Worm (Caenorhabditis elegans): ENCODE measurements around the gene str-123.

Gene str-123

DNA sequence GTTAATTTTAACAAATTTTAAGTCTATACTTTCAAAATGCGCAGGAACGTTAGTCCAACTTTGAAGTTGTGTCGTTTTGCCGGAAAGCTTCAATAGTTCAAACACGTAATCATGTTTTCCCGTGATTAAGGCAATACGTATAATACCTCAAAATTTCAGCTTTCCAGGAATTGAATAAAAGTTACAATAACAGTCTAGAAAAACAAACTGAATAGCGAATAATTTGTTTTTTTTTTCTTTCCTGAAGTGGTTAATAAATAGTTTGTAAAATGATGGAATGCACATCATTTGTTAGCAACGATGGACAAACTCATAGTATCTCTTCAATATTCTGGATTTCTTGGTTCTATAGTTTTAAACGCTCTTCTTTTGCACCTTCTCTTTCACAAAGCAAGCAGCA is at the start of gene str-123:
Gene str-123 (plus strand): TSS at position 301 of the 400 bp plus-strand sequence.
- TF ChIP-seq R02D3.7 (tag; optimal IDR thresholded peaks at IDR 0.05) (no peak), egl-43 (GFP tag; IDR thresholded peaks at IDR 0.05) (no peak), hlh-30 (tag; optimal IDR thresholded peaks at IDR 0.05; ENCODE audit: insufficient read depth) (no peak), aha-1 (tag) (no peak), madf-9 (GFP tag; conservative IDR thresholded peaks at IDR 0.05) (no peak), nhr-6 (tag; optimal IDR thresholded peaks at IDR 0.05) (no peak)

DNA sequence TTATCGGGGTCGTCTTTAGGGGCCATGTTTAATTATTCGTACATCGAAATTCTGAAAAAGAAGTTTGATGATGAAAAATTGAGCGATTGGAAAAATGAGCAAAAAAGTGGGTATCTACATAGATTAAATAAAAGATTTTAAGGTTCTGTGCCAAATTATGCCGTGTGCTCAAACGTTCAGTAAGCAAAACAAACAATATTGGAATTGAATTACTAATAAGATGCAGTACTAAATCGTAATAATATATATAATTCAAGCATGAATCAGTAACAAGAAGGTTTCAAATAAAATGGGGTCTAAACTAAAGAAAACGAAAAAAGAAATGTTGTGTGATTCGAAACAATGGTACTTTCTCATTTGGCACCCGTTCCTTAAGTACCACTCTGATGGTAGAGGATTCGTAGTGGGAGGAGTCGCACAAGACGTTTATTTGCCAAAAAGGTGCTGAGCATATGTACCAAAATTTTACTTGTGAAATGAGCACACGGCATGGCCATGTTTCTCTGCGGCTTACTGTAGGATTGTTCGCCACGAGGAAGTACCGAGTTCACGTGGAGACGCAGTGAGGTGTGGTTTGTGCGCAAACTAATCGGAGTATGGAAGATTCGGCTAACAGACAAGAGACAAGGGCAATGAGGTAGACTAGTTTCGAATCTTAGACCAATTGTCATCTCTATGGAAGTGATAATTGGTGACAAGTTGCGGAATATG is 40.5 kb upstream of the str-123 start, which contains the start of gene pgp-14:
Gene pgp-14 (minus strand): TSS at position 51 of the 711 bp plus-strand sequence.
- TF ChIP-seq saeg-2 (GFP tag; IDR thresholded peaks at IDR 0.05) = no peak
- TF ChIP-seq egl-43 (GFP tag; IDR thresholded peaks at IDR 0.05) = 0 out of 2 replicates have a peak, but pooled peaks have one; percentile 27

DNA sequence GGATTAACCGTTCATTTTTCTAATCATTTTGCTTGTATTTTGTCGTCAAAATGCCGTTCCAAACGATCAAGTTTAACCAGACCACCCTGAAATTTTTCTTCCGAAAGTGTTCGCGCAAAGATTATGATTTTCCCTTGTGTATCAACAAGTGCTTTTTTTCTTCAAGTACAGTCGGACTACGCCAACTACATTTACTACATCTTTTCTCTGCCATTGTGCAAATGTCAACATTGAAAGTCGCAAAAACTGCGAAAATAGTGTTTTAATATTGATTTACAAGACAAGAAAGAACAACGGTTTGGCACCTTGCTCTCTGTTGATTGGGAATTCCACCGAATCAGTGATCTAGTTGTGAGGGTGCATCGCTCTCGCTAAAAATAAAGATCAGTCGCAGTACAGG is 39.3 kb upstream of the str-123 start:
- TF ChIP-seq Y48G9A.11 (GFP tag; IDR thresholded peaks at IDR 0.05) (no peak), lin-1 (GFP tag; IDR thresholded peaks at IDR 0.05) (no peak), nhr-28 (tag; optimal IDR thresholded peaks at IDR 0.05) (peak; percentile 27)

DNA sequence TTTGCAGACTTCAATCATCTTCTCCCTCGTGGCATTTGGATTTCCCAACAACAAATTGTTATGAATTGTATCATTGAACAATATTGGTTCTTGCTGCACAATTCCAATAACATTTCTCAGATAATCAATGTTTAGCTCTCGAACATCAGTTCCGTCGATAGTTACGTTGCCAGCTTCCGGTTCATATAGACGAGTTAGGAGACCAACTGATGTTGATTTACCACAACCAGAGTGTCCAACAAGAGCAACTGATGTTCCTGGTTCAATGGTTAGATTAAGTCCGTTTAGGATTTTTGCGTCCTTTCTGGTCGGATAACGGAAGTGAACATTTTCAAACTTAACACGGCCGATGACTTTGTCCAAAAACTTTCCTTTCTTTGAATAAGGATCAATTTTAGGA is 36.1 kb upstream of the str-123 start:
- no peak for TF ChIP-seq zfp-3 (GFP tag; conservative IDR thresholded peaks at IDR 0.05)
- peak in 1 of 2 experiments; percentile 78 for TF ChIP-seq unc-62 (GFP tag; optimal IDR thresholded peaks at IDR 0.05 in 1 of 2)
- TF ChIP-seq unc-62 (tag; optimal IDR thresholded peaks at IDR 0.05) = no peak
- TF ChIP-seq pqm-1 (tag; optimal IDR thresholded peaks at IDR 0.05) = no peak
- TF ChIP-seq aha-1 (tag) = no peak
- TF ChIP-seq mxl-3 (GFP tag; optimal IDR thresholded peaks at IDR 0.05) = no peak

DNA sequence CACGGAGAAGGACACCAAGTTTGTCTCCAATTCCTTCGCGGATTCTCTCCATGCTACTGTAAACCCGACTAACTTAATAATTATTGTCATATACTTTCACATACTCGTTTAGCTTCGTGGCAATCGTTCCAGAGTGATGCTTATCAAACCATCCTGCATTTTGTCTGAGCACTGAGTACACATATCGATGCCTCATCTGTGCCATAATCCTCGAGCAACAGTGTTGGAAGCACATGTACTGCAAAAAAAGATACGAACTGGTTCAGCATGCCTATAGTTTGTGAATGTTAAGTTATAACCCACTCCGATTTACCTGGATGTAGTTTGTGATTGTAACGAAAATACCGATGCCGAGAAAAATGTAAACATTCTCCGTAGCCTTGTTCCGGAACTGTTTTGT is 35.1 kb upstream of the str-123 start:
- no peak for TF ChIP-seq unc-130 (GFP tag; optimal IDR thresholded peaks at IDR 0.05)
- TF ChIP-seq unc-62 (GFP tag; optimal IDR thresholded peaks at IDR 0.05 in 1 of 2) = peak in 1 of 2 experiments; percentile 91
- no peak for TF ChIP-seq unc-62 (tag; optimal IDR thresholded peaks at IDR 0.05)
- no peak for TF ChIP-seq skn-1 (tag; optimal IDR thresholded peaks at IDR 0.05)
- TF ChIP-seq daf-16 (GFP tag; optimal IDR thresholded peaks at IDR 0.05) = no peak
- no peak for TF ChIP-seq daf-16 (tag; optimal IDR thresholded peaks at IDR 0.05)
- TF ChIP-seq attf-4 (tag; optimal IDR thresholded peaks at IDR 0.05) = no peak
- no peak for TF ChIP-seq lir-3 (tag; optimal IDR thresholded peaks at IDR 0.05)
- no peak for TF ChIP-seq nhr-10 (tag; optimal IDR thresholded peaks at IDR 0.05)
- TF ChIP-seq lin-29 (GFP tag; IDR thresholded peaks at IDR 0.05) = no peak

DNA sequence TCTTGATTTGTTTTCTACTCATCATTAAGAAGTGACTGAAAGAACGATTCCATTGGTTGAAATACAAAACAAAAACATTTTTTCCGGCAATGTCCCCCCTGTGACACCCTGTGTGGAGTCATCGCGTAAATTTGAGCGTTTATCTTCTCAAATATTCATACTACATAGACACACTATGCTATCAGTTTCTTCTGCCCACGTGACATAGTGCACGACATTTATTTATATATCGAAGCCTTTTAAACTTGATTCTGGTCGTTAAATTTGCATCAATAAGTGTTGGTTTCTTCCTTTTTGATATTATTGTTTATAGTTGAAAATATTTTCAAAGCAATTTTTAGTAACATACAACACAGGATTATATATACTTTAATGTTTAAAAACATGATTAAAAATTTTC is 31.1 kb upstream of the str-123 start:
- no peak for TF ChIP-seq lim-7 (GFP tag; IDR thresholded peaks at IDR 0.05)
- peak; percentile 62 for TF ChIP-seq hlh-30 (tag; optimal IDR thresholded peaks at IDR 0.05; ENCODE audit: insufficient read depth)
- TF ChIP-seq unc-62 (GFP tag; optimal IDR thresholded peaks at IDR 0.05 in 1 of 2) = no peak
- no peak for TF ChIP-seq unc-62 (tag; optimal IDR thresholded peaks at IDR 0.05)
- TF ChIP-seq php-3 (GFP tag; IDR thresholded peaks at IDR 0.05) = peak; percentile 41; the same call in 1 of the 2 replicates
- peak; percentile 28 for TF ChIP-seq nhr-28 (tag; optimal IDR thresholded peaks at IDR 0.05)
- TF ChIP-seq daf-19 (GFP tag; conservative IDR thresholded peaks at IDR 0.05) = no peak
- no peak for TF ChIP-seq dmd-8 (GFP tag; IDR thresholded peaks at IDR 0.05)
- no peak for TF ChIP-seq daf-12 (tag; optimal IDR thresholded peaks at IDR 0.05)
- no peak for TF ChIP-seq daf-16 (GFP tag; optimal IDR thresholded peaks at IDR 0.05)
- peak; percentile 63 for TF ChIP-seq daf-16 (tag; optimal IDR thresholded peaks at IDR 0.05)
- TF ChIP-seq dve-1 (tag; optimal IDR thresholded peaks at IDR 0.05; ENCODE audit: insufficient read depth) = peak; percentile 54
- peak; percentile 32 for TF ChIP-seq dmd-6 (GFP tag; IDR thresholded peaks at IDR 0.05)

All from whole organism, L4 larva.